Worm (Caenorhabditis elegans) whole organism, dauer: Measurements from ENCODE around the gene lpr-3.

ENCODE experiments used
- unc-62 ChIP-seq: sonication (generic microtip); optimal IDR thresholded peaks from 2 replicates; lab custom pipeline; 2017; ENCODE audit warnings: missing biosample characterization, missing genetic modification reagents, missing genetic modification characterization

lpr-3 gene

ce11 chrX:11057028-11057427 is at the start of gene lpr-3:
TSS of gene lpr-3 (plus strand) at chrX:11057401.
- no peak for TF ChIP-seq unc-62 (GFP tag; lab: Kevin White, UChicago)

- no peak for TF ChIP-seq unc-62 (GFP tag; lab: Kevin White, UChicago)
Observed at ce11 chrX:11008052-11008451, 49.1 kb upstream of the lpr-3 start, which contains the start of gene del-5. TSS of gene del-5 (minus strand) at chrX:11008181.

ce11 chrX:11008954-11009353 is 48.2 kb upstream of the lpr-3 start, which contains the start of gene ttr-31:
TSS of gene ttr-31 (minus strand) at chrX:11009054.
- TF ChIP-seq unc-62 (GFP tag; lab: Kevin White, UChicago) = no peak

ce11 chrX:11010565-11010964 is 46.6 kb upstream of the lpr-3 start, which contains the start of gene F58A3.4:
TSS of gene F58A3.4 (minus strand) at chrX:11010665.
- TF ChIP-seq unc-62 (GFP tag; lab: Kevin White, UChicago) = no peak

- TF ChIP-seq unc-62 (GFP tag; lab: Kevin White, UChicago) = no peak
Observed at ce11 chrX:11012337-11012736, 44.9 kb upstream of the lpr-3 start, which contains the start of gene F58A3.3. TSS of gene F58A3.3 (plus strand) at chrX:11012637.

- no peak for TF ChIP-seq unc-62 (GFP tag; lab: Kevin White, UChicago)
Observed at ce11 chrX:11014394-11015280, 42.6 kb upstream of the lpr-3 start.

- TF ChIP-seq unc-62 (GFP tag; lab: Kevin White, UChicago) = no peak
Observed at ce11 chrX:11016100-11016499, 41.1 kb upstream of the lpr-3 start, which contains the start of gene egl-15. TSS of gene egl-15 (plus strand) at chrX:11016400.

ce11 chrX:11028617-11029016 is 28.6 kb upstream of the lpr-3 start, which contains the start of gene ldb-1:
TSS of gene ldb-1 (plus strand) at chrX:11028917.
- TF ChIP-seq unc-62 (GFP tag; lab: Kevin White, UChicago) = no peak

ce11 chrX:11031047-11031695 is 26.0 kb upstream of the lpr-3 start:
- TF ChIP-seq unc-62 (GFP tag; lab: Kevin White, UChicago) = no peak

- no peak for TF ChIP-seq unc-62 (GFP tag; lab: Kevin White, UChicago)
Observed at ce11 chrX:11031869-11032268, 25.3 kb upstream of the lpr-3 start.

ce11 chrX:11032412-11032811 is 24.8 kb upstream of the lpr-3 start:
- no peak for TF ChIP-seq unc-62 (GFP tag; lab: Kevin White, UChicago)

- no peak for TF ChIP-seq unc-62 (GFP tag; lab: Kevin White, UChicago)
Observed at ce11 chrX:11033128-11033951, 23.9 kb upstream of the lpr-3 start.

ce11 chrX:11033952-11034287 is 23.3 kb upstream of the lpr-3 start:
- no peak for TF ChIP-seq unc-62 (GFP tag; lab: Kevin White, UChicago)

ce11 chrX:11034430-11035117 is 22.6 kb upstream of the lpr-3 start:
- no peak for TF ChIP-seq unc-62 (GFP tag; lab: Kevin White, UChicago)

ce11 chrX:11035563-11035962 is 21.6 kb upstream of the lpr-3 start:
- no peak for TF ChIP-seq unc-62 (GFP tag; lab: Kevin White, UChicago)
